Worm (Caenorhabditis elegans): ENCODE results near the gene ZK822.1.

ZK822.1 gene

DNA sequence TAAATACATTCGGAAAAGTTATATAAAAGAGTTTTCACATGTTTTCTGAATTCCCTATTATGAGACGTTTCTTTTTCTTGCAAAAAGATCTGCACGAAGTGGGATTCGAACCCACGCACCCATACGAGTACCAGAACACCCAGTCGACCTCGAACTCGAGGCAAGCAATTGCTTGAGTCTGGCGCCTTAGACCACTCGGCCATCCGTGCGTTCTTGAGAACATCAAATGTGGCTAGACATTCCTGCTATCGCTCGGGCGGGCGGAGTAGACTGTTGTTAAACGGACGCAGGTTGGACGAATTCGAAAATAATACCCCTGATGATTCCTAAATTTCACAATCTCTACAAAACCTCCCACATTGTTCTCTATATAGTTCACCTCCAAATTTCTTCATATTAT is 6.5 kb upstream of the ZK822.1 start:
- no peak for TF ChIP-seq unc-62 (GFP tag; optimal IDR thresholded peaks at IDR 0.05)

DNA sequence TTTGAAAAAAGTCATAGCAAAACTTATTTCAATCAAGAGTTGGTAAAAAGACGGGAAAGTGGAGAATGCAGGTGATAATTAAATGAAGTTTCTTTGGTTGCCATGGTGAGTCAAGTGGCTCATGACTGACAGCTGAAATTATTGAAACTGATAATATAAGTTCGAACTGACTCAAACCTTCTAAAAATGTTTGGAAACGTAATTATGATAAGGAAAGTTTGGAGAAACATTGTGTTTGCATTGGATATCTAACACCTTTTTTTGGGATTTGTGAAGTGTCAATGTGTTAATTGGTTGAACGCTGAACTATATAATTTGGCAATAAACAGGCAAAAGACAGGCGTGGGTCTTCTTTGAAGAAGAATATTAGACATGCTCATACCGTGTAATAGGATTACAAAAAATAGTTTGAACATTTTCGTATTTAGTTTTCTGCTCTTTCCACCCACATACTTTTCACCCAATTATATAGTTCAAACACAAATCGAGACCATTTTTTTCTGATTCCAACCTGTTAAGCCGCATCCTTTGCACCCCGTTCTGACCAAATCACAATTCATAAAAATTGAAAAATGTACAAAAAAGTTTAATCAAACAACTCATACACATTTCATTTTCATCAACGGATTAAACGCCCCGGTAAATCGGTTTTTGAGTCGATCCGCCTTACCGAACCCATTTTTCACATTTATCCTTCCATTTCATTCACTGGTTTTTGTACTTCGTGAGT is 3.6 kb upstream of the ZK822.1 start, which contains the start of the genes srlf-33 and srlf-32:
srlf-33 (minus strand) TSS at position 101 of the 730 bp plus-strand sequence.
srlf-32 (plus strand) TSS at position 680 of the 730 bp plus-strand sequence.
- no peak for TF ChIP-seq unc-62 (GFP tag; optimal IDR thresholded peaks at IDR 0.05)

DNA sequence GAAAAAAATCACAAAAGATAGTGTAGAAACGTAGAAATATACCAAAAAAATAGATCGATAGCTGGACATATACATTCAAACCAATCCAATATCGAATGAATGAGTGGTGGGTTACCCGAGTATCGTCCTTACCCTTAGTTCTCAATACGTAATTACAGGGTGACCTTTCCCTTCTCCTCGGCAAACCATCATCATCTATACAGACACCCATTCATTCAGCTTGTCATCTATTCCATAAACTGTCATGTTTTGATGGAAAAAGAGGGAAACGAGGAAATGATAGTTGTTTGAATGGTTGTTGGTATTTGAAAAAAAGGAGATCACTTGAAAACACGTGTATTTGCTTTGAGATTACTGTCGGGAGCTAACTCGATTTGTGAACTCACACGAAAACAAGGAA is 2.2 kb upstream of the ZK822.1 start:
- TF ChIP-seq unc-62 (GFP tag; optimal IDR thresholded peaks at IDR 0.05), result no peak

DNA sequence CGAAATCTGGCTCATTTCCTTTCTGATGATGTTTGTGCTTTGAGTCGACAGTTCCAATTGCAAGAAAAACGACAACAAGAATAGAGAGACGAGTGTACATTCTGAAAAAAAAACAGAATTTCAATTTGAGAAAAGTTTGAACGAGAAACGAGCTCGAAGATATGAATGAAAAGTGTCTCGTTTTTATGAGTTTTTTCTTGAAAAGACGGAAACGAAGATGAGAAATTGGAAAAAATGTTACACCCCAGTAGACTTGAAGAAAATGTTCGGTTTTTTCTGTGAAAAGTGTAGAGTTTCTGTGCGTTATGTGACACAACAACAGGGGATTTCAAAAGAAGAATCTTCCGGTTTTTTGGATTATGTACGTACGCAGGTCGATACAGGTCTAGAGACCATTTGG is 1.1 kb upstream of the ZK822.1 start, which contains the start of gene srlf-31:
srlf-31 (minus strand) TSS at position 101 of the 400 bp plus-strand sequence.
- TF ChIP-seq unc-62 (GFP tag; optimal IDR thresholded peaks at IDR 0.05), result no peak

DNA sequence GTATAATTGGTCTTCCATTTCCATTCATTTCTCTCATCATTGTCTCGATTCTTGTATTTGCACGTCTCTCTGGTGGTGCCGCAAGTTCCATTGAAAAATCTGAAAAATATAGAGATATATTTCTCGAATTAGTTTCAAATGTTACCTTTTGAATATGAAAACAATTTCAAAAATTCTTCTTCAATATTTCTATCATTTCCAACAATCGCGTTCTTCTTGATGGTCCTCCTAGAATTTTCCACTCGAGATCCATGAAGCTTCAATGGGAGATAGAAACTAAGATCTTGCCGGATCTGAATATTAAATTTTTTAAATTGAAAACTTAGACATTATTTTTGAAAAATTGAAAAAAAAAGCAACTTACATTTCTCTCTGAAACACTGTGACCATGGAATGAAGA is 2.9 kb downstream of the ZK822.1 start:
- TF ChIP-seq unc-62 (GFP tag; optimal IDR thresholded peaks at IDR 0.05), result no peak

DNA sequence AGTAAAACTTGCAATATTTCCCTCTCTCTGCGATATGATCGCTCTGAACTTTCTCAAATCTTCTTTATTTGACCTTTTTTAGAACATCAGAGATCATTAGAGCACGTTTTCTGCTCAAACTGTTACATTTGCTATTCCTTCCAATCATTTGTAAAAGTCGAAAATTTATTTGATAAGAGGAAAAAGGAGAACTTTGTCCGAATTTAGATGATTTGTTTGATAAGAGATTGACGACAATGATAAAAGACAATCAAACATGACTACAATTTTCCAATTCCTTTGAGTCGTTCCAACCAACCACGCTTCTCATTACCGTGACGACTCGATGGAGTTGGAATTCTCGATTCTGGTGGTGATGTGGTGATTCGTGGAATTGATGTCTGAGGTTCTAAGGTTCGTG is 4.0 kb downstream of the ZK822.1 start:
- no peak for TF ChIP-seq unc-62 (GFP tag; optimal IDR thresholded peaks at IDR 0.05)

DNA sequence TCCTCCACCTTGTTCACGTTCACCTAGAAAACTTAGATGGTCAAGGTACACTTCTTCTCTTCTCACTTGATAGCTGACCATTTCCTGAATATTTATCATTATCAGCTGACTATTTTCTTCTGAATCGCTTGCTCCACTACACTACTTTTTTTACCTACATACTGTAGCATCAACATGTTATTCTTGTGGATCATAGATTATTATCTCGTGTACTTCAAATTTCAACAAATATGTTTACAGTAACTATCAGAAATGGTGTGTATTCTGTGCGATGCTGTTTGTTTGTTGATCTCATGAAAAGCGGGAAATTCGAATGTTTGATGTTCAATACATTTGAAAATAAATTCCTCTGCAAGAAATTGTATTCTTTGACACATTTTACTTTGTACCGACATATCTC is 5.0 kb downstream of the ZK822.1 start, which contains the start of gene ZK822.10:
ZK822.10 (plus strand) TSS at position 231 of the 400 bp plus-strand sequence.
- TF ChIP-seq unc-62 (GFP tag; optimal IDR thresholded peaks at IDR 0.05), result no peak

DNA sequence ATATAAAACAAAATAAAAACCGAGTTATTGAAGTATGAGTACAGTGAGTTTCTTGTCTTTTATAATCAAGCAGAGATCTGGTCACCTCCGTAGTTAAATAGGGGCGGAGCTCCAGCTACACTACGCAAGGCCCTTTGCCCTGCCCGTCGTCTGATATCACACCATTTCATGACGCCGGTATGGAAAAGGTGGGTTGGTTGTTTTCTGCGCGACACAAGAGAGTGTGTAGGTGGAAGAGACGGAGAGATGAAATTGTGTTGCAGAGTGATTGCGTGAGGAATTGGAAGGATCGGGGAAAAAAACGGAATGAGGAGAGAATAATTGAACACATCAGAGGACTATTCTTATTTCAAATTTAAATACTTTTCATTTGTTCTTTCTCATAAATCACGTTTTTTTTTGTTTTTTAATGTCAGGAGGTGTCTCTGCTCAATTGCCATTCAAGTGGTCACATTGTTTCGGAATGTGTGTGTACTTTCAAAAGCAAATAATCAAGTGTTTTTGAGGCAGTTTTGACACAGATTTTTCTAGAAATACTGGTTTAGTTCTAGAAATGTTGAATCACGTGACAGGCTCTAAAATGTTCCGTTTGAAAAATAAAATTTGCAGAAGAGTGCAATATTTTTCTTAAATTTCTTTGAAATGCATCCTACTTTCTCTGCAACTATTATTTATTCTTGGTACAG is 6.0 kb downstream of the ZK822.1 start, which contains the start of gene ZK822.9:
ZK822.9 (plus strand) TSS at position 180 of the 686 bp plus-strand sequence.
- no peak for TF ChIP-seq unc-62 (GFP tag; optimal IDR thresholded peaks at IDR 0.05)

DNA sequence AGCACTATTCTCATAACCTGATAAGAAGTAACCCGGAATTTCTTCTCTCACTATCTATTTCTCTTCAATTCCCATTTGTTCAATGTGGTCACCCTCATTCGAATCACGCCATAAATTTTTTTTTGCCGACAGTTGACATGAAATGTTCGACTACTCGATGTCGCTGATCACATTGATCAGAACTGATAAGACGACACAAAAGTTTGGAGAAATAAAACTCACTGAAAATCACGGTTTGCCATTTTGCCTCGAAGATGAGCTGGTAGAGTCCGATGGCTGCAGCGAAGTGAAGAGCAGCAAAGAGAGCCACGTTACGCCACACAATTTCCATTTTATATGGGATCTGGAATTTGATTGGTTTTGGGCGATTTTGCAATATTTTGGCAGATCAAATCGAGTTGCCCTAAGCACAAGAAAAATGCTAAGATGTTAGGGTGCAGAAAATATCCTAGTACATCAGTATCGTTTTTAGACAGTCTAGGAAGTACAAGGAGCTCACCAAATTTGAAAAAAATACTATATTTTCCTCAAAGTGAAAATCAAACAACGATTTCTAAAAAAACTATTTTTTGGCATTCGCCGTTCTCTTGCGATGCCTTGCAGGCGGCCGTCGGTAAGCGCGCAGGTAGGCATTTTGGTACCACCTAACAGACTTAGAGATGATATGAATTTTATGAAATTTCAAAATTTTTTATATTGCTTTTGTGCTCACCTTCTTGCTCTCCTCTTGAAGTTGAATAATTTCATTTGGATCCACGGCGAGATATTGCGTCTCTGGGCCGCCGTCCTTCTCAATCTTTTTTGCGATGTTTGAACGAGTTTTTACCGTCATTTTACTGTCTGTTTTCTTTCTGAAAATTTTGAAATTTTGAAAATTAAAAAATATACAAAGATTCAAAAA is 6.8 kb downstream of the ZK822.1 start, which contains the start of gene fat-6:
fat-6 (minus strand) TSS at position 851 of the 901 bp plus-strand sequence.
- no peak for TF ChIP-seq unc-62 (GFP tag; optimal IDR thresholded peaks at IDR 0.05)

DNA sequence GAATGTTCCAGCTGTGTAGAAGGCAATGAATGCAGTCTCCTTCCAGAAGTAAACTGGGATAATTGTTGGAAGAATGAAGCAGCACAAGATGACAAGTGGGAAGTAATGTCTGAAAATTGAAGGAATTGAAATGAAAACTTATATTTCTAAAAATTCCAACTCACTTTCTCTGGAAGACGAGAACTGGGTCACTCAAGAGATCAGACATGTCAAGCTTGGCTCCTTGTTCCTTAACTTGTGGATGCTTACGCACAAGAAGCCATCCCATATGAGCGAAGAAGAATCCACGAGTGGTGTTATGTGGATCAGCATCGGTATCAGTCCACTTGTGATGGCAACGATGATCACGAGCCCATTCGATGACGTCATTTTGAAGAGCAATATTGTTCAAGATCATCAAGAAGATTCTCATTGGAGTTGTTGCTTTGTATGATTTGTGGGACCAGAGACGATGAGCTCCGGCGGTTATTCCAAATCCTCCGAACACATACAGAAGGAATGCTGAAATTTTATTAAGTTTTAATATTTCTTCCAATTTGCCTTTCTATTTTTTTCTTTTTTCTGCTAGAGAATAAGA is 7.6 kb downstream of the ZK822.1 start:
- TF ChIP-seq unc-62 (GFP tag; optimal IDR thresholded peaks at IDR 0.05), result no peak

DNA sequence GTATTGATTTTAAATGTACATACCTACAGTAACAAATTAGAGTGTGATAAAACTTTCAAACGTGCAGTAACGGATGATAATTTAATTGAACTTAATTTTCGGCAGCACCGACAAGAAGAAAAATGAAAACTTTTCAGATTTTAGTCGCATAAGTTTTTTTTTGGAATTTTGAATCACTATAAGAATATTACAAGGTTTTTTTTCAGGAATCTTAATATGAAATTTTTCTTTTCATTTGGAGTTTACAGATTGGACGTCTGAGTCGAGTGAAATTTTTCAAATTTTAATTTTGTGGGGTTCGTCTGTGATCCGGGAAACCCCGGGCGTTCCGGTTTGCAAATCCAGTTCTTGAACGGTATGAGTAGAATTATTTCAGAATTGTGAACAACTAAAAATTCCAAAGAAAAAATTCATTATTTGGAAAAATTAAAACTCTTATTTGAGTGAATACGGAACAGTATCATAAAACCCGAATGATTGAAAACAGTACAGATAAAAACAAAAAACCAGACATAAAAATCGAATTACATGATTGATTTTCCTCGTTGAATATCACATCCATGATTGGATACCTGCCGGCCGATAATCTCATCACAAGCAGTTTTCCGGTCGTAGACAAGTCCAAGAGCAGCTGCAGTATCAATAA is 8.5 kb downstream of the ZK822.1 start:
- no peak for TF ChIP-seq unc-62 (GFP tag; optimal IDR thresholded peaks at IDR 0.05)

DNA sequence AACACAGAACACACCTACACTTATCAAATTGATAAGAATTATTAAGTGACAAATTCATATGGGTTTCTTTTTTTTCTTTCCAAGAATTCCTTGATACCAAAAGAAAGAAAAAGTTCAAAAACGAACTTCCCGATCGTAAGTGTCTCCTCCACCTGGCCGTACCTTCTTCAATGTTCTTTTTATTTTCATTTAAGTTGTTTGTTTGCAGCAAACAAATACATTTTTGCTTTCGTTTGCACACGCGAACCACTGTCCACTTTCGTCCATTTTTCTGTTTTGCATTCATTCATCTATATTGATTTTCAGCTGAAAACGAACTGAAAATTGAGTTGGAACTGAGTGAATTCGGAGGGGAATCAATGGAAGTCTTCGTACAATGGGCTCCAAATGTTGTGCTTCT is 10.2 kb downstream of the ZK822.1 start, which contains the start of gene VZK822L.2:
VZK822L.2 (plus strand) TSS at position 301 of the 400 bp plus-strand sequence.
- no peak for TF ChIP-seq unc-62 (GFP tag; optimal IDR thresholded peaks at IDR 0.05)

DNA sequence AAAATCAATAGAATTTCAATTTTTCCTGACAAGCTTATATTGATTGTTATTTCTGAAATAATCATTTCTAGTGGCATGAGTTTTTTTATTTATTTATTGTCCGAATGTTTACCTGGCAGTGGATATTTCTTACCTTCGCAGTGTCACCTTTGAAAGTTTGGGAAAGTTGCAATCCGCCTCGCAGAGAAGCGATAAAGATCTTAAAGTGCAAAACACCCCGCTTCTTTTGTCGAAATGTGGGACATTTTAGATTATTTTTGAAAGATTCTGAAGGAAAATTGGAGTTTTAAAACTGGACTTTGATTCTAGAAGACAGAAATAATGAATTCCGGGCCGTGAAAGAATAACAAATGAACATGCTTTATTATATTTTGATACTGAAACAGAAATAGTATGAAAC is 13.2 kb downstream of the ZK822.1 start:
- TF ChIP-seq unc-62 (GFP tag; optimal IDR thresholded peaks at IDR 0.05), result no peak

DNA sequence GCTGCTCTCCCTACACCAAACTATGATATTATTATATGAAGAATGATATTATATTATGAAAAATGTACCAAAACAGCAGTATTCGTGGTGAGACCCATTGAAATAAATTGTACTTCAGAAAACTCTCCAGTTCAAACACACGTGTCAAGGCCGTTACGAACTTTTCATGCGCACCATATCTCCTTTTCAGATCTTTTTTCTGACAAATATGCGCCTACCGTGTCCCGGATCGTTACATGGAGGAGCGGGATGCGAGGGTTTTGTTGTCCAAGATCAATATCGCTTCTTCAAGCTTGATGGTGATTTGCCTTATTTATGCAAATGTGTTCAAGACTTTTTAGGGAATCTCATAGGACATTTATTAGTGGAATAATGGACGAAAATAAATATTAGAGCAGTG is 18.3 kb downstream of the ZK822.1 start:
- no peak for TF ChIP-seq unc-62 (GFP tag; optimal IDR thresholded peaks at IDR 0.05)

DNA sequence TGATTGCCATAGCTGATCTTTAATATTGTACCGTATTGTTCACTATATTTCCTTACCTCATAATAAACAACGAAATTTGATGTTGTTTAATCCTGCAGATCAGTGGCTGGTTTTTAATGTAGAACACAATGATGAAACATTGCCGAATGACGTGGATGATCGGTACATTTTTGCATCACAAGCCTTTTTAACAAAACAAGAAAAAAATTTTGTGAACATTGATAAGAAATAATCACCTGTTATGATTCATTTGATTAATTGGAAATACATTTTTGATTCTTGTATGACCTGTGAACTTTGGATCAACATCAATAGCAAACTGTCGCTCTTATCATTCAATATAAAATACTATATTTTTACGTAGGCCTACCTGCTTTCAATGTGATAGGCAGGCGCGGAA is 19.1 kb downstream of the ZK822.1 start:
- no peak for TF ChIP-seq unc-62 (GFP tag; optimal IDR thresholded peaks at IDR 0.05)
